Worm (Caenorhabditis elegans): ENCODE data around the gene F54D8.6.

F54D8.6 gene

DNA sequence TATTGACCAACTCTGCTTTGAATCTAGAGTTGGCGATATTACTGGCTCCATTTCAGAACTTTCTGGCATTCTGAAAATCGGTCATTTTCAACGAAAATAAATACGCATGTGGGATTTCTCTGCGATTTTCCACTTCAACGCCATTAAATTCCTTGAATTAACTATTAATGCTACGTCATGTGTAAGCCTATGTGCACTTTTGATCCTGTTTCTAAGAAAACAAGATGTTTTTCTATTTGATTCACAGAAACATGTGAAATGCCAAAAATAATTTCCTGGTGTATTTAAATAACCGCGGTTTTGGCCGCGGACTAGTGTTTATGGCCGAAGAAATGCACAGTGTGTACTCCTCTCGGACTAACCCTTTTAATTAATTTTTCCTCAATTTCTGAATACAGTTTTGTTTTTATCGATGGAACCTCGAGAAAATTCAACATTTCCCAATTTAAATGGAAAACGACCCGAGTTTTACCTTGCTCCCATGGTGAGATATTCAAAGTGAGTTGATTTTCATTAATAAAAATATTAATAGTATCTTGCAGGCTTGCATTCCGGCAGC lies 34.0 kb upstream of the F54D8.6 start, which contains the start of the genes C45G9.11 and C45G9.2:
Gene C45G9.11, minus strand, starts transcription at position 51 of the 559 bp plus-strand sequence.
Gene C45G9.2, plus strand, starts transcription at position 392 of the 559 bp plus-strand sequence.
- TF ChIP-seq K12H6.12 (tag; optimal IDR thresholded peaks at IDR 0.05): peak; percentile 31
- TF ChIP-seq let-526 (GFP tag; IDR thresholded peaks at IDR 0.05): no peak
- peak; percentile 81; the same call in 1 of the 2 replicates for TF ChIP-seq ztf-28 (GFP tag; IDR thresholded peaks at IDR 0.05)
- TF ChIP-seq tlf-1 (GFP tag; optimal IDR thresholded peaks at IDR 0.05): peak; percentile 13
- 0 out of 2 replicates have a peak, but pooled peaks have one; percentile 37 for TF ChIP-seq ekl-4 (GFP tag; IDR thresholded peaks at IDR 0.05)
- TF ChIP-seq unc-130 (GFP tag; optimal IDR thresholded peaks at IDR 0.05): peak; percentile 73
- TF ChIP-seq him-1 (tag; optimal IDR thresholded peaks at IDR 0.05): peak; percentile 61
- peak; percentile 50 for TF ChIP-seq xnd-1 (tag; optimal IDR thresholded peaks at IDR 0.05)
- peak; percentile 83 for TF ChIP-seq lin-54 (GFP tag; optimal IDR thresholded peaks at IDR 0.05)
- no peak for TF ChIP-seq K11D2.4 (GFP tag; IDR thresholded peaks at IDR 0.05)
- TF ChIP-seq Y67H2A.10 (GFP tag; conservative IDR thresholded peaks at IDR 0.05): peak; percentile 57; the same call in 1 of the 2 replicates
- peak; percentile 58 for TF ChIP-seq dpl-1 (GFP tag; optimal IDR thresholded peaks at IDR 0.05)
- TF ChIP-seq C06A6.2 (GFP tag; conservative IDR thresholded peaks at IDR 0.05): no peak
- peak in 1 of 2 experiments; percentile 39 for TF ChIP-seq rec-8 (tag; optimal IDR thresholded peaks at IDR 0.05)
- TF ChIP-seq ceh-27 (GFP tag; optimal IDR thresholded peaks at IDR 0.05): peak; percentile 88
- no peak for TF ChIP-seq B0019.2 (GFP tag; conservative IDR thresholded peaks at IDR 0.05)
- TF ChIP-seq ZK185.1 (tag; optimal IDR thresholded peaks at IDR 0.05; ENCODE audit: poor library complexity, severe bottlenecking): peak; percentile 85
- TF ChIP-seq ceh-100 (GFP tag; IDR thresholded peaks at IDR 0.05): peak; percentile 47; the same call in 1 of the 2 replicates
- peak; percentile 37; the same call in 1 of the 2 replicates for TF ChIP-seq rcor-1 (GFP tag; IDR thresholded peaks at IDR 0.05)
- TF ChIP-seq madf-6 (GFP tag; IDR thresholded peaks at IDR 0.05): peak; percentile 73; the same call in 1 of the 2 replicates
- peak; percentile 39 for TF ChIP-seq lsl-1 (GFP tag; optimal IDR thresholded peaks at IDR 0.05)
- peak; percentile 65 for TF ChIP-seq F33H1.4 (GFP tag; IDR thresholded peaks at IDR 0.05)
- no peak for TF ChIP-seq snpc-4 (GFP tag; optimal IDR thresholded peaks at IDR 0.05)
- TF ChIP-seq snpc-4 (tag; optimal IDR thresholded peaks at IDR 0.05): peak in 1 of 4 experiments; percentile 45
- no peak for TF ChIP-seq Y53F4B.3 (GFP tag; IDR thresholded peaks at IDR 0.05)
- peak in 1 of 3 experiments; percentile 74 for TF ChIP-seq lin-35 (GFP tag; optimal IDR thresholded peaks at IDR 0.05)
- peak; percentile 36 for TF ChIP-seq madf-8 (GFP tag; conservative IDR thresholded peaks at IDR 0.05)
- no peak for TF ChIP-seq mxl-1 (tag; optimal IDR thresholded peaks at IDR 0.05)
- peak; percentile 65 for TF ChIP-seq efl-1 (GFP tag; optimal IDR thresholded peaks at IDR 0.05)

DNA sequence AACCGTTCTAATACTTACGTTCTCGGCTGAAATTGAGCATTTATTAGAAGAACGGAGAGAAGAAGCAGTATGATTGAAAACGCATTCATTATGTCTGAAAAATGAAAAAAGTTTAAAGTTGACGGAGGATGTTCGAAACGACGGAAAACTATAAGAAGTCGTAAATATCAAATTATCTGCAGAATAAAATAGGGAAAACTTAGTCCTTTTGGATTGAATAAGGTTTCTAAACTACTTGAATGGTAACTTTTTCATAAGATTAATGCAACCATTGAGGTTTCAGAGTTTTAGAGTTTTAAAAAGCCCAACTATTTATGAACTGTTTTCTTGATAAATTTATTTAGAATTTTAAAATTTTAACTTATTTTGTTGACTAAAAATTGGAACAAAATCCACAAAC lies 31.3 kb upstream of the F54D8.6 start, which contains the start of gene C45G9.12:
Gene C45G9.12, minus strand, starts transcription at position 101 of the 400 bp plus-strand sequence.
- TF ChIP-seq B0019.2 (GFP tag; conservative IDR thresholded peaks at IDR 0.05) (no peak), repo-1 (tag; optimal IDR thresholded peaks at IDR 0.05) (no peak), tbx-9 (tag; optimal IDR thresholded peaks at IDR 0.05; ENCODE audit: borderline replicate concordance) (no peak), egl-44 (GFP tag; IDR thresholded peaks at IDR 0.05) (no peak), pbrm-1 (GFP tag; IDR thresholded peaks at IDR 0.05) (no peak), akir-1 (GFP tag; optimal IDR thresholded peaks at IDR 0.05) (no peak), nhr-90 (tag; optimal IDR thresholded peaks at IDR 0.05) (no peak), cebp-2 (GFP tag; IDR thresholded peaks at IDR 0.05) (no peak), egl-18 (GFP tag; IDR thresholded peaks at IDR 0.05) (no peak), Y79H2A.3 (GFP tag; conservative IDR thresholded peaks at IDR 0.05) (no peak), T07F8.4 (tag; optimal IDR thresholded peaks at IDR 0.05) (no peak), rpc-1 (optimal IDR thresholded peaks at IDR 0.05) (no peak), rpc-1 (tag; optimal IDR thresholded peaks at IDR 0.05) (no peak), snpc-1.1 (tag; optimal IDR thresholded peaks at IDR 0.05; ENCODE audit: insufficient read depth) (no peak), ztf-26 (tag; optimal IDR thresholded peaks at IDR 0.05) (no peak), F10E7.11 (tag; optimal IDR thresholded peaks at IDR 0.05) (no peak), ceh-79 (tag; optimal IDR thresholded peaks at IDR 0.05) (no peak)
